Fruit fly (Drosophila melanogaster) whole organism, wandering third instar larva: ENCODE results near the gene CG8010.

ENCODE experiments used
- Abd-B ChIP-seq: fragments of >200 bp; optimal IDR thresholded peaks from 2 replicates; lab custom pipeline; 2017; ENCODE audit warnings: missing biosample characterization, missing genetic modification characterization
- CG32264 ChIP-seq: fragments of 200-800 bp; sonication (Bioruptor generic); optimal IDR thresholded peaks from 2 replicates; lab custom pipeline; 2016; ENCODE audit warnings: missing biosample characterization, missing genetic modification characterization
- CG9705 ChIP-seq: fragments of 200-800 bp; sonication (Bioruptor generic); optimal IDR thresholded peaks from 2 replicates; lab custom pipeline; 2018; ENCODE audit warnings: missing biosample characterization, mild to moderate bottlenecking, missing genetic modification characterization
- CrebA ChIP-seq: fragments of 200-800 bp; sonication (Bioruptor generic); optimal IDR thresholded peaks from 2 replicates; lab custom pipeline; 2016; ENCODE audit warnings: missing biosample characterization, mild to moderate bottlenecking, missing genetic modification characterization, borderline replicate concordance
- Dfd ChIP-seq: fragments of >200 bp; optimal IDR thresholded peaks from 2 replicates; lab custom pipeline; 2017; ENCODE audit warnings: missing biosample characterization, missing genetic modification characterization
- Dif ChIP-seq: fragments of 200-275, 200-300 bp; sonication (Bioruptor generic); optimal IDR thresholded peaks from 2 replicates; lab custom pipeline; 2018; ENCODE audit warnings: missing biosample characterization, missing genetic modification characterization; ENCODE audit not compliant: partially characterized antibody
- GATAd ChIP-seq: sonication (Bioruptor generic); optimal IDR thresholded peaks from 2 replicates; lab custom pipeline; 2016; ENCODE audit warnings: missing biosample characterization, missing genetic modification characterization
- HLH106 ChIP-seq: fragments of 200-800 bp; optimal IDR thresholded peaks from 3 replicates; lab custom pipeline; 2019; ENCODE audit warnings: missing biosample characterization, mild to moderate bottlenecking, missing genetic modification characterization, moderate library complexity
- Hnf4 ChIP-seq: fragments of 200-800 bp; sonication (Bioruptor generic); optimal IDR thresholded peaks from 2 replicates; lab custom pipeline; 2016; ENCODE audit warnings: missing biosample characterization, mild to moderate bottlenecking, missing genetic modification characterization
- Hr78 ChIP-seq: fragments of >200 bp; optimal IDR thresholded peaks from 2 replicates; lab custom pipeline; 2017; ENCODE audit warnings: missing biosample characterization, missing genetic modification characterization
- Hr83 ChIP-seq: fragments of 200-300 bp; sonication (Bioruptor generic); optimal IDR thresholded peaks from 2 replicates; lab custom pipeline; 2016; ENCODE audit warnings: missing biosample characterization, mild to moderate bottlenecking, missing genetic modification characterization, moderate library complexity; ENCODE audit not compliant: poor library complexity, severe bottlenecking
- Jra ChIP-seq: sonication (Bioruptor generic); optimal IDR thresholded peaks from 2 replicates; lab custom pipeline; 2016; ENCODE audit warnings: missing biosample characterization, missing genetic modification characterization
- Mio ChIP-seq: sonication (Bioruptor generic); optimal IDR thresholded peaks from 2 replicates; lab custom pipeline; 2016; ENCODE audit warnings: missing biosample characterization, missing genetic modification characterization
- Myc ChIP-seq: fragments of >200 bp; optimal IDR thresholded peaks from 2 replicates; lab custom pipeline; 2017
- N ChIP-seq: fragments of >200 bp; optimal IDR thresholded peaks from 2 replicates; lab custom pipeline; 2018; ENCODE audit warnings: missing biosample characterization, missing external identifiers, missing genetic modification characterization
- OdsH ChIP-seq: fragments of 200-800 bp; sonication (Bioruptor generic); optimal IDR thresholded peaks from 2 replicates; lab custom pipeline; 2016; ENCODE audit warnings: missing biosample characterization, mild to moderate bottlenecking, missing genetic modification characterization
- Rel ChIP-seq, 2 experiments: fragments of 200-800 bp; sonication (Bioruptor generic) in 1 of 2; optimal IDR thresholded peaks; 2 replicates in 1 of 2; 3 replicates in 1 of 2; lab custom pipeline; 2016 to 2019; ENCODE audit warnings: mild to moderate bottlenecking in 2 of 2, missing biosample characterization in 2 of 2, missing genetic modification characterization in 2 of 2, moderate library complexity in 1 of 2
- Sp1 ChIP-seq: fragments of 200-800 bp; sonication (Bioruptor generic); optimal IDR thresholded peaks from 3 replicates; lab custom pipeline; 2019; ENCODE audit warnings: missing biosample characterization, mild to moderate bottlenecking, missing genetic modification characterization, moderate library complexity
- Vsx2 ChIP-seq: fragments of 200-300, 225-300 bp; sonication (Bioruptor generic); optimal IDR thresholded peaks from 2 replicates; lab custom pipeline; 2018; ENCODE audit warnings: missing biosample characterization, missing genetic modification characterization; ENCODE audit not compliant: partially characterized antibody
- br ChIP-seq: fragments of 200-800 bp; sonication (Bioruptor generic); optimal IDR thresholded peaks from 2 replicates; lab custom pipeline; 2016; ENCODE audit warnings: missing biosample characterization, missing genetic modification characterization
- brk ChIP-seq: fragments of 200-800 bp; sonication (Bioruptor generic); optimal IDR thresholded peaks from 2 replicates; lab custom pipeline; 2016; ENCODE audit warnings: missing biosample characterization, mild to moderate bottlenecking, missing genetic modification characterization
- dl ChIP-seq, 2 experiments: fragments of 175-275, 200-275 bp in 1 of 2; fragments of 200-275 bp in 1 of 2; sonication (Bioruptor generic); optimal IDR thresholded peaks; lab custom pipeline; 2018; ENCODE audit warnings: mild to moderate bottlenecking in 2 of 2, missing biosample characterization in 2 of 2, missing genetic modification characterization in 2 of 2, moderate library complexity in 2 of 2; ENCODE audit not compliant: partially characterized antibody in 2 of 2, insufficient read depth in 1 of 2
- dmrt93B ChIP-seq: fragments of 200-800 bp; sonication (Bioruptor generic); optimal IDR thresholded peaks from 2 replicates; lab custom pipeline; 2018; ENCODE audit warnings: missing biosample characterization, mild to moderate bottlenecking, missing genetic modification characterization
- dsf ChIP-seq: sonication (Bioruptor generic); optimal IDR thresholded peaks from 2 replicates; lab custom pipeline; 2016; ENCODE audit warnings: missing biosample characterization, missing genetic modification characterization, borderline replicate concordance
- ey ChIP-seq: fragments of 200-800 bp; sonication (Bioruptor generic); optimal IDR thresholded peaks from 2 replicates; lab custom pipeline; 2016; ENCODE audit warnings: missing biosample characterization, missing genetic modification characterization
- foxo ChIP-seq, 2 experiments: fragments of 200-800 bp; sonication (Bioruptor generic); optimal IDR thresholded peaks; 2 replicates in 1 of 2; 3 replicates in 1 of 2; lab custom pipeline; 2016 to 2017; ENCODE audit warnings: missing biosample characterization in 2 of 2, missing genetic modification characterization in 2 of 2
- fru ChIP-seq: fragments of 200-800 bp; sonication (Bioruptor generic); optimal IDR thresholded peaks from 3 replicates; lab custom pipeline; 2016; ENCODE audit warnings: missing biosample characterization, mild to moderate bottlenecking, missing genetic modification characterization
- h ChIP-seq: fragments of 200-800 bp; sonication (Bioruptor generic); optimal IDR thresholded peaks from 3 replicates; lab custom pipeline; 2016; ENCODE audit warnings: missing biosample characterization, mild to moderate bottlenecking, missing genetic modification characterization
- jim ChIP-seq: fragments of 175-275, 200-325 bp; sonication (Bioruptor generic); optimal IDR thresholded peaks from 2 replicates; lab custom pipeline; 2016; ENCODE audit warnings: missing biosample characterization, mild to moderate bottlenecking, missing genetic modification characterization
- lola ChIP-seq: fragments of >200 bp; optimal IDR thresholded peaks from 2 replicates; lab custom pipeline; 2017; ENCODE audit warnings: missing biosample characterization, missing genetic modification characterization
- pan ChIP-seq: fragments of >200 bp; optimal IDR thresholded peaks from 2 replicates; lab custom pipeline; 2017
- psq ChIP-seq: fragments of 200-800 bp; sonication (Bioruptor generic); optimal IDR thresholded peaks from 3 replicates; lab custom pipeline; 2017; ENCODE audit warnings: missing biosample characterization, mild to moderate bottlenecking, missing genetic modification characterization, moderate library complexity
- rgr ChIP-seq: fragments of 200-800 bp; sonication (Bioruptor generic); optimal IDR thresholded peaks from 3 replicates; lab custom pipeline; 2016; ENCODE audit warnings: missing biosample characterization, mild to moderate bottlenecking, missing genetic modification characterization
- sage ChIP-seq: fragments of 200-800 bp; sonication (Bioruptor generic); optimal IDR thresholded peaks from 2 replicates; lab custom pipeline; 2016; ENCODE audit warnings: missing biosample characterization, mild to moderate bottlenecking, missing genetic modification characterization
- sv ChIP-seq: fragments of 200-800 bp; sonication (Bioruptor generic); optimal IDR thresholded peaks from 3 replicates; lab custom pipeline; 2016; ENCODE audit warnings: missing biosample characterization, missing genetic modification characterization
- tai ChIP-seq: sonication (Bioruptor generic); optimal IDR thresholded peaks from 2 replicates; lab custom pipeline; 2016; ENCODE audit warnings: missing biosample characterization, missing genetic modification characterization
- usp ChIP-seq: fragments of >200 bp; optimal IDR thresholded peaks from 2 replicates; lab custom pipeline; 2017; ENCODE audit warnings: missing biosample characterization, missing genetic modification characterization
- woc ChIP-seq: sonication (Bioruptor generic); optimal IDR thresholded peaks from 2 replicates; lab custom pipeline; 2016; ENCODE audit warnings: missing biosample characterization, mild to moderate bottlenecking, missing genetic modification characterization

CG8010 gene

dm6 chrX:19298785-19299114 lies 30.1 kb upstream of the CG8010 start:
- TF ChIP-seq Sp1 (GFP tag; lab: Kevin White, UChicago) (peak; percentile 17), Hr83 (GFP tag; lab: Kevin White, UChicago) (no peak), GATAd (GFP tag; lab: Kevin White, UChicago) (no peak), HLH106 (tag; lab: Kevin White, UChicago) (peak; percentile 66), CrebA (no peak), tai (peak; percentile 0), dl (GFP tag; optimal IDR thresholded peaks at IDR 0.05; lab: Kevin White, UChicago; ENCODE audit: insufficient read depth in 1 of 2, partially characterized antibody in 2 of 2) (peak; percentile 84 to 88), sage (peak; percentile 54), Hr78 (no peak), Dfd (GFP tag; lab: Kevin White, UChicago) (no peak), dsf (GFP tag; lab: Kevin White, UChicago) (peak; percentile 34), psq (no peak), usp (GFP tag; lab: Kevin White, UChicago) (no peak), Hnf4 (GFP tag; lab: Kevin White, UChicago) (peak; percentile 59), dmrt93B (GFP tag; lab: Kevin White, UChicago) (peak; percentile 17), rgr (GFP tag; lab: Kevin White, UChicago) (peak; percentile 49), CG32264 (GFP tag; lab: Kevin White, UChicago) (peak; percentile 25), Vsx2 (peak; percentile 56), foxo (GFP tag; optimal IDR thresholded peaks at IDR 0.05; lab: Kevin White, UChicago) (peak in 1 of 2 experiments; percentile 41), Abd-B (GFP tag; lab: Kevin White, UChicago) (no peak), Jra (GFP tag; lab: Kevin White, UChicago) (no peak), Dif (peak; percentile 89), ey (GFP tag; lab: Kevin White, UChicago) (peak; percentile 35), OdsH (GFP tag; lab: Kevin White, UChicago) (peak; percentile 23), fru (GFP tag; lab: Kevin White, UChicago) (peak; percentile 55), h (GFP tag; lab: Kevin White, UChicago) (peak; percentile 65), br (GFP tag; lab: Kevin White, UChicago) (peak; percentile 8), jim (GFP tag; lab: Kevin White, UChicago) (no peak)

- TF ChIP-seq CG32264 (GFP tag; lab: Kevin White, UChicago) = peak; percentile 91
- TF ChIP-seq woc (GFP tag; lab: Kevin White, UChicago) = peak; percentile 96
- no peak for TF ChIP-seq lola (GFP tag; lab: Kevin White, UChicago)
- peak; percentile 91 for TF ChIP-seq sv
- peak; percentile 98 for TF ChIP-seq h (GFP tag; lab: Kevin White, UChicago)
- TF ChIP-seq dl (GFP tag; optimal IDR thresholded peaks at IDR 0.05; lab: Kevin White, UChicago; ENCODE audit: insufficient read depth in 1 of 2, partially characterized antibody in 2 of 2) = peak in 1 of 2 experiments; percentile 37
- peak; percentile 86 for TF ChIP-seq Jra (GFP tag; lab: Kevin White, UChicago)
- no peak for TF ChIP-seq Hr78
- TF ChIP-seq HLH106 (tag; lab: Kevin White, UChicago) = peak; percentile 99
- TF ChIP-seq Vsx2 = peak; percentile 34
- TF ChIP-seq fru (GFP tag; lab: Kevin White, UChicago) = peak; percentile 98
- TF ChIP-seq rgr (GFP tag; lab: Kevin White, UChicago) = peak; percentile 97
- TF ChIP-seq jim (GFP tag; lab: Kevin White, UChicago) = no peak
- TF ChIP-seq Hnf4 (GFP tag; lab: Kevin White, UChicago) = peak; percentile 93
- TF ChIP-seq sage = peak; percentile 91
- no peak for TF ChIP-seq Myc (lab: Kevin White, UChicago)
- TF ChIP-seq foxo (GFP tag; optimal IDR thresholded peaks at IDR 0.05; lab: Kevin White, UChicago) = peak; percentile 82 to 97
- peak; percentile 98 for TF ChIP-seq Sp1 (GFP tag; lab: Kevin White, UChicago)
- peak; percentile 96 for TF ChIP-seq Dfd (GFP tag; lab: Kevin White, UChicago)
- TF ChIP-seq Abd-B (GFP tag; lab: Kevin White, UChicago) = no peak
- peak; percentile 98 for TF ChIP-seq CG9705 (GFP tag; lab: Kevin White, UChicago)
- peak; percentile 96 for TF ChIP-seq OdsH (GFP tag; lab: Kevin White, UChicago)
- TF ChIP-seq N (GFP tag; lab: Kevin White, UChicago) = peak; percentile 22
- TF ChIP-seq GATAd (GFP tag; lab: Kevin White, UChicago) = peak; percentile 57
- no peak for TF ChIP-seq usp (GFP tag; lab: Kevin White, UChicago)
- TF ChIP-seq Rel (GFP tag; optimal IDR thresholded peaks at IDR 0.05; lab: Kevin White, UChicago) = peak; percentile 52
- peak; percentile 86 for TF ChIP-seq Rel (tag; optimal IDR thresholded peaks at IDR 0.05; lab: Kevin White, UChicago)
- peak; percentile 89 for TF ChIP-seq CrebA
- TF ChIP-seq ey (GFP tag; lab: Kevin White, UChicago) = peak; percentile 98
- TF ChIP-seq br (GFP tag; lab: Kevin White, UChicago) = peak; percentile 97
- no peak for TF ChIP-seq pan
- TF ChIP-seq brk (GFP tag; lab: Kevin White, UChicago) = peak; percentile 87
- TF ChIP-seq dmrt93B (GFP tag; lab: Kevin White, UChicago) = peak; percentile 97
- TF ChIP-seq Hr83 (GFP tag; lab: Kevin White, UChicago) = peak; percentile 12
- TF ChIP-seq Dif = peak; percentile 83
- TF ChIP-seq Mio = peak; percentile 80
- peak; percentile 74 for TF ChIP-seq dsf (GFP tag; lab: Kevin White, UChicago)
- TF ChIP-seq tai = peak; percentile 82
- TF ChIP-seq psq = peak; percentile 96
Observed at dm6 chrX:19297899-19298784, 29.4 kb upstream of the CG8010 start, which contains the start of gene CG8034. TSS of gene CG8034 (minus strand) at chrX:19298162.
